Worm (Caenorhabditis elegans) whole organism, young adult: ENCODE results near the gene T20D3.14.
A peak's percentile ranks its signal among the peaks of the same experiment; 100 is the strongest.

ENCODE experiments used
- B0035.1 ChIP-seq: sonication (generic microtip); optimal IDR thresholded peaks from 2 replicates; lab custom pipeline; 2016; ENCODE audit warnings: missing genetic modification characterization, mild to moderate bottlenecking, missing compliant biosample characterization, missing genotype, missing genetic modification reagents
- B0336.3 ChIP-seq: fragments of 200-800 bp; sonication (Bioruptor generic); IDR thresholded peaks from 2 replicates; pipeline ENCODE4 v1.3.6; 2022; ENCODE audit warnings: missing genetic modification characterization, missing compliant biosample characterization
- C17E4.6 ChIP-seq: fragments of 200-800 bp; sonication (Bioruptor generic); IDR thresholded peaks from 2 replicates; pipeline ENCODE4 v1.3.6; 2022; ENCODE audit warnings: missing genetic modification reagents, missing genetic modification characterization, missing compliant biosample characterization
- F10E7.11 ChIP-seq: sonication (generic microtip); optimal IDR thresholded peaks from 2 replicates; lab custom pipeline; 2017; ENCODE audit warnings: mild to moderate bottlenecking, missing genetic modification characterization, moderate library complexity, missing compliant biosample characterization
- F39B2.1 ChIP-seq: fragments of 200-800 bp; sonication (Bioruptor generic); IDR thresholded peaks from 2 replicates; pipeline ENCODE4 v1.3.6; 2022; ENCODE audit warnings: missing genetic modification reagents, missing genetic modification characterization, missing compliant biosample characterization
- F55B11.4 ChIP-seq: sonication (generic microtip); optimal IDR thresholded peaks from 2 replicates; lab custom pipeline; 2016; ENCODE audit warnings: missing compliant biosample characterization, missing genetic modification characterization, borderline replicate concordance; ENCODE audit not compliant: insufficient read depth
- T07F8.4 ChIP-seq: sonication (generic microtip); optimal IDR thresholded peaks from 2 replicates; lab custom pipeline; 2016; ENCODE audit warnings: mild to moderate bottlenecking, missing genetic modification characterization, moderate library complexity, missing compliant biosample characterization
- Y53G8AR.9 ChIP-seq: fragments of 200-800 bp; sonication (Bioruptor generic); conservative IDR thresholded peaks from 2 replicates; pipeline ENCODE4 v1.3.6; 2022; ENCODE audit warnings: missing genetic modification reagents, missing genetic modification characterization, missing compliant biosample characterization
- ama-1 ChIP-seq, 3 experiments: fragments of 150-350 bp in 1 of 3; sonication (generic microtip) in 2 of 3; optimal IDR thresholded peaks; 2 replicates each; lab custom pipeline; 2014 to 2018; ENCODE audit warnings: missing biosample characterization in 2 of 3, missing genetic modification characterization in 2 of 3, missing genetic modification reagents in 2 of 3
- aptf-2 ChIP-seq: fragments of 200-800 bp; sonication (Bioruptor generic); conservative IDR thresholded peaks from 2 replicates; pipeline ENCODE4 v1.3.6; 2022; ENCODE audit warnings: missing genetic modification reagents, missing genetic modification characterization, missing compliant biosample characterization
- attf-5 ChIP-seq: fragments of 200-800 bp; sonication (Bioruptor generic); optimal IDR thresholded peaks from 2 replicates; lab custom pipeline; 2018; ENCODE audit warnings: mild to moderate bottlenecking, missing genetic modification characterization, missing compliant biosample characterization
- bed-1 ChIP-seq: fragments of 200-800 bp; sonication (Bioruptor generic); IDR thresholded peaks from 2 replicates; pipeline ENCODE4 v1.3.6; 2022; ENCODE audit warnings: missing genetic modification reagents, missing genetic modification characterization, missing compliant biosample characterization
- chd-7 ChIP-seq: sonication (generic microtip); optimal IDR thresholded peaks from 2 replicates; lab custom pipeline; 2016; ENCODE audit warnings: mild to moderate bottlenecking, missing genetic modification characterization, moderate library complexity, missing compliant biosample characterization
- dox-1 ChIP-seq: fragments of 200-800 bp; sonication (Bioruptor generic); IDR thresholded peaks from 2 replicates; pipeline ENCODE4 v1.3.6; 2022; ENCODE audit warnings: missing genetic modification reagents, missing genetic modification characterization, missing compliant biosample characterization
- efl-1 ChIP-seq: fragments of 150-350 bp; optimal IDR thresholded peaks from 2 replicates; lab custom pipeline; 2014; ENCODE audit warnings: missing biosample characterization, missing genetic modification reagents, missing genetic modification characterization
- egl-18 ChIP-seq: fragments of 200-800 bp; sonication (Bioruptor generic); IDR thresholded peaks from 2 replicates; pipeline ENCODE4 v1.3.6; 2022; ENCODE audit warnings: missing genetic modification reagents, missing genetic modification characterization, missing compliant biosample characterization
- hrde-1 ChIP-seq: sonication (generic microtip); optimal IDR thresholded peaks from 2 replicates; lab custom pipeline; 2016; ENCODE audit warnings: missing genetic modification characterization, mild to moderate bottlenecking, missing compliant biosample characterization, moderate library complexity, missing genotype, missing genetic modification reagents, borderline replicate concordance
- lag-1 ChIP-seq: fragments of 200-800 bp; sonication (Bioruptor generic); IDR thresholded peaks from 2 replicates; pipeline ENCODE4 v1.3.6; 2022; ENCODE audit warnings: missing genetic modification reagents, missing genetic modification characterization, missing compliant biosample characterization
- let-526 ChIP-seq: fragments of 200-800 bp; sonication (Bioruptor generic); IDR thresholded peaks from 2 replicates; pipeline ENCODE4 v1.3.6; 2022; ENCODE audit warnings: missing genetic modification reagents, missing genetic modification characterization, missing compliant biosample characterization
- lin-26 ChIP-seq: fragments of 200-800 bp; sonication (Bioruptor generic); IDR thresholded peaks from 2 replicates; pipeline ENCODE4 v1.3.6; 2022; ENCODE audit warnings: missing genetic modification reagents, missing genetic modification characterization, missing compliant biosample characterization
- lin-40 ChIP-seq: sonication (generic microtip); optimal IDR thresholded peaks from 2 replicates; lab custom pipeline; 2016; ENCODE audit warnings: missing genetic modification characterization, mild to moderate bottlenecking, missing compliant biosample characterization, missing genotype, missing genetic modification reagents
- lin-54 ChIP-seq: fragments of 200-800 bp; sonication (Bioruptor generic); optimal IDR thresholded peaks from 2 replicates; lab custom pipeline; 2018; ENCODE audit warnings: mild to moderate bottlenecking, missing genetic modification characterization, missing compliant biosample characterization
- madf-10 ChIP-seq: sonication (generic microtip); optimal IDR thresholded peaks from 2 replicates; lab custom pipeline; 2016; ENCODE audit warnings: mild to moderate bottlenecking, missing genetic modification characterization, missing compliant biosample characterization
- madf-3 ChIP-seq: fragments of 200-800 bp; sonication (Bioruptor generic); IDR thresholded peaks from 2 replicates; pipeline ENCODE4 v1.3.6; 2022; ENCODE audit warnings: missing genetic modification reagents, missing genetic modification characterization, missing compliant biosample characterization
- madf-8 ChIP-seq: fragments of 200-800 bp; sonication (Bioruptor generic); conservative IDR thresholded peaks from 2 replicates; pipeline ENCODE4 v1.3.6; 2022; ENCODE audit warnings: missing genetic modification reagents, missing genetic modification characterization, missing compliant biosample characterization
- mel-28 ChIP-seq: sonication (generic microtip); optimal IDR thresholded peaks from 2 replicates; lab custom pipeline; 2016; ENCODE audit warnings: borderline replicate concordance, mild to moderate bottlenecking, missing genetic modification characterization, missing compliant biosample characterization
- mxl-1 ChIP-seq: sonication (generic microtip); optimal IDR thresholded peaks from 2 replicates; lab custom pipeline; 2016; ENCODE audit warnings: missing genetic modification characterization, missing compliant biosample characterization
- nfya-1 ChIP-seq: sonication (generic microtip); optimal IDR thresholded peaks from 2 replicates; lab custom pipeline; 2017; ENCODE audit warnings: antibody characterized with exemption, missing compliant biosample characterization, missing genetic modification characterization, borderline replicate concordance; ENCODE audit not compliant: insufficient read depth
- nfyb-1 ChIP-seq: fragments of 200-800 bp; sonication (Bioruptor generic); IDR thresholded peaks from 2 replicates; pipeline ENCODE4 v1.3.6; 2022; ENCODE audit warnings: missing genetic modification reagents, missing genetic modification characterization, missing compliant biosample characterization
- nhr-179 ChIP-seq: sonication (generic microtip); optimal IDR thresholded peaks from 2 replicates; lab custom pipeline; 2016; ENCODE audit warnings: mild to moderate bottlenecking, missing genetic modification characterization, missing compliant biosample characterization
- nhr-80 ChIP-seq: sonication (generic microtip); optimal IDR thresholded peaks from 2 replicates; lab custom pipeline; 2016; ENCODE audit warnings: missing genetic modification characterization, missing compliant biosample characterization
- nhr-90 ChIP-seq: sonication (generic microtip); optimal IDR thresholded peaks from 2 replicates; lab custom pipeline; 2016; ENCODE audit warnings: missing genotype, mild to moderate bottlenecking, missing genetic modification characterization, missing compliant biosample characterization
- rec-8 ChIP-seq, 2 experiments: sonication (generic microtip); optimal IDR thresholded peaks; 2 replicates each; lab custom pipeline; 2016; ENCODE audit warnings: mild to moderate bottlenecking in 2 of 2, missing genetic modification characterization in 2 of 2, missing genetic modification reagents in 2 of 2, missing genotype in 2 of 2, missing biosample characterization in 1 of 2, missing compliant biosample characterization in 1 of 2, moderate library complexity in 1 of 2
- sea-2 ChIP-seq: fragments of 200-800 bp; sonication (Bioruptor generic); IDR thresholded peaks from 2 replicates; pipeline ENCODE4 v1.3.6; 2022; ENCODE audit warnings: missing genetic modification characterization, missing compliant biosample characterization
- snpc-4 ChIP-seq, 5 experiments: fragments of 150-350 bp in 1 of 5; sonication (generic microtip) in 4 of 5; optimal IDR thresholded peaks; 2 replicates each; lab custom pipeline; 2014 to 2018; ENCODE audit warnings: missing genetic modification characterization in 5 of 5, missing biosample characterization in 3 of 5, antibody characterized with exemption in 2 of 5, mild to moderate bottlenecking in 2 of 5, missing compliant biosample characterization in 2 of 5, missing genotype in 2 of 5, moderate library complexity in 2 of 5, missing genetic modification reagents in 1 of 5
- sptf-2 ChIP-seq: fragments of 200-800 bp; sonication (Bioruptor generic); optimal IDR thresholded peaks from 2 replicates; lab custom pipeline; 2018; ENCODE audit warnings: mild to moderate bottlenecking, missing genetic modification characterization, missing compliant biosample characterization
- tbp1 ChIP-seq: fragments of 200-800 bp; sonication (Bioruptor generic); optimal IDR thresholded peaks from 2 replicates; lab custom pipeline; 2018; ENCODE audit warnings: mild to moderate bottlenecking, missing genetic modification characterization, missing compliant biosample characterization
- unc-62 ChIP-seq: fragments of 150-350 bp; optimal IDR thresholded peaks from 2 replicates; lab custom pipeline; 2014; ENCODE audit warnings: missing biosample characterization, missing genetic modification reagents, missing genetic modification characterization
- ztf-18 ChIP-seq: sonication (generic microtip); optimal IDR thresholded peaks from 2 replicates; lab custom pipeline; 2016; ENCODE audit warnings: missing genotype, mild to moderate bottlenecking, missing genetic modification characterization, missing compliant biosample characterization
- ztf-22 ChIP-seq: fragments of 200-800 bp; sonication (Bioruptor generic); optimal IDR thresholded peaks from 2 replicates; lab custom pipeline; 2018; ENCODE audit warnings: mild to moderate bottlenecking, missing genetic modification characterization, moderate library complexity, missing compliant biosample characterization
- ztf-25 ChIP-seq: fragments of 200-800 bp; sonication (Bioruptor generic); IDR thresholded peaks from 2 replicates; pipeline ENCODE4 v1.3.6; 2022; ENCODE audit warnings: missing genetic modification reagents, missing genetic modification characterization, missing compliant biosample characterization
- ztf-26 ChIP-seq: sonication (generic microtip); optimal IDR thresholded peaks from 2 replicates; lab custom pipeline; 2017; ENCODE audit warnings: missing genetic modification characterization, missing compliant biosample characterization

T20D3.14 gene

ce11 chrIV:9333007-9333406 is 2.7 kb downstream of the T20D3.14 start (continued):
- no peak for TF ChIP-seq bed-1
- TF ChIP-seq ztf-18 (tag; lab: Kevin White, UChicago), result no peak
- TF ChIP-seq tbp1, result no peak

- TF ChIP-seq unc-62 (GFP tag; lab: Kevin White, UChicago) (no peak), B0035.1 (tag; lab: Kevin White, UChicago) (no peak), sea-2 (GFP tag; lab: Robert Waterston, UW) (no peak), egl-18 (no peak), nhr-179 (tag; lab: Kevin White, UChicago) (no peak), lin-26 (GFP tag; lab: Robert Waterston, UW) (no peak), nhr-80 (no peak), T07F8.4 (tag; lab: Kevin White, UChicago) (no peak), mxl-1 (tag; lab: Kevin White, UChicago) (no peak), madf-8 (no peak), lag-1 (GFP tag; lab: Robert Waterston, UW) (no peak)
These were observed 5.0 kb downstream of the T20D3.14 start, which contains the start of gene nspg-7.1 for ce11 chrIV:9330755-9331154. Gene nspg-7.1, minus strand, starts transcription at chrIV:9330855.

ce11 chrIV:9327706-9328105 is 8.0 kb downstream of the T20D3.14 start, which contains the start of gene clec-183:
Gene clec-183, plus strand, starts transcription at chrIV:9328006.
- TF ChIP-seq mel-28, result no peak
- TF ChIP-seq, all 124 proteins: peak for 0

ce11 chrIV:9323989-9324506 is 11.7 kb downstream of the T20D3.14 start, which contains the start of the genes nspg-11 and F49C12.15:
Gene nspg-11, minus strand, starts transcription at chrIV:9324089.
Gene F49C12.15, plus strand, starts transcription at chrIV:9324456.
- TF ChIP-seq ztf-22 (GFP tag; lab: Kevin White, UChicago) (no peak), sptf-2 (GFP tag; lab: Kevin White, UChicago) (no peak), lag-1 (GFP tag; lab: Robert Waterston, UW) (no peak), ztf-25 (no peak), F55B11.4 (tag; lab: Kevin White, UChicago) (no peak), F39B2.1 (GFP tag; lab: Robert Waterston, UW) (no peak), Y53G8AR.9 (GFP tag; lab: Robert Waterston, UW) (no peak), nhr-90 (tag; lab: Kevin White, UChicago) (no peak), ztf-26 (no peak), attf-5 (no peak), efl-1 (GFP tag; lab: Kevin White, UChicago) (no peak), C17E4.6 (GFP tag; lab: Robert Waterston, UW) (no peak)

ce11 chrIV:9322489-9322888 is 13.2 kb downstream of the T20D3.14 start:
- no peak for TF ChIP-seq hrde-1 (tag; lab: Kevin White, UChicago)
- 0 out of 2 replicates have a peak, but pooled peaks have one; percentile 41 for TF ChIP-seq nfyb-1 (GFP tag; lab: Robert Waterston, UW)
- no peak for TF ChIP-seq snpc-4 (GFP tag; optimal IDR thresholded peaks at IDR 0.05; lab: Kevin White, UChicago)
- TF ChIP-seq snpc-4 (tag; optimal IDR thresholded peaks at IDR 0.05; lab: Kevin White, UChicago), result peak in 1 of 4 experiments; percentile 2
- TF ChIP-seq madf-10 (tag; lab: Kevin White, UChicago), result no peak
- TF ChIP-seq aptf-2 (GFP tag; lab: Robert Waterston, UW), result no peak
- TF ChIP-seq lin-54 (GFP tag; lab: Kevin White, UChicago), result peak; percentile 20
- TF ChIP-seq let-526, result no peak
- peak; percentile 31 for TF ChIP-seq lin-40 (tag; lab: Kevin White, UChicago)
- TF ChIP-seq rec-8 (tag; optimal IDR thresholded peaks at IDR 0.05; lab: Kevin White, UChicago), result no peak
- TF ChIP-seq F10E7.11, result no peak
- TF ChIP-seq chd-7 (tag; lab: Kevin White, UChicago), result peak; percentile 13
- 0 out of 2 replicates have a peak, but pooled peaks have one; percentile 9 for TF ChIP-seq madf-3
- TF ChIP-seq dox-1, result peak; percentile 37; the same call in 1 of the 2 replicates
- TF ChIP-seq nfya-1 (tag; lab: Kevin White, UChicago), result no peak
- peak; percentile 68 for TF ChIP-seq B0336.3 (GFP tag; lab: Robert Waterston, UW)
- TF ChIP-seq ama-1 (optimal IDR thresholded peaks at IDR 0.05; lab: Kevin White, UChicago), result peak; percentile 66
- TF ChIP-seq ama-1 (GFP tag; optimal IDR thresholded peaks at IDR 0.05; lab: Kevin White, UChicago), result no peak
